Fruit fly (Drosophila melanogaster): ENCODE data around the gene dtn.

The dtn gene

dm6 chrX:6264456-6264855 is 39.0 kb downstream of the dtn start:
- no peak for TF ChIP-seq CG13204 (GFP tag; optimal IDR thresholded peaks at IDR 0.05)

- peak; percentile 86 for TF ChIP-seq CG15710 (tag; optimal IDR thresholded peaks at IDR 0.05)
- no peak for TF ChIP-seq EcR (GFP tag; optimal IDR thresholded peaks at IDR 0.05)
- peak; percentile 52 for TF ChIP-seq CG13204 (GFP tag; optimal IDR thresholded peaks at IDR 0.05)
- TF ChIP-seq CG34367 (tag; optimal IDR thresholded peaks at IDR 0.05), result peak; percentile 84
- peak; percentile 95 for TF ChIP-seq CG32121 (GFP tag; IDR thresholded peaks at IDR 0.05)
- peak; percentile 85 for TF ChIP-seq Snoo (tag; optimal IDR thresholded peaks at IDR 0.05)
- peak; percentile 75; the same call in 1 of the 2 replicates for TF ChIP-seq rn (GFP tag; IDR thresholded peaks at IDR 0.05)
- peak; percentile 85 for TF ChIP-seq CG12605 (GFP tag; IDR thresholded peaks at IDR 0.05)
- TF ChIP-seq CG17806 (tag; optimal IDR thresholded peaks at IDR 0.05), result peak; percentile 84
- TF ChIP-seq gl (tag; optimal IDR thresholded peaks at IDR 0.05), result peak; percentile 59
- peak; percentile 88 for TF ChIP-seq CG8159 (tag; optimal IDR thresholded peaks at IDR 0.05)
- peak; percentile 96 for TF ChIP-seq fd96Ca (GFP tag; IDR thresholded peaks at IDR 0.05)
- TF ChIP-seq Ets98B (GFP tag; IDR thresholded peaks at IDR 0.05), result peak; percentile 88
- peak; percentile 96 for TF ChIP-seq Pif1A (GFP tag; optimal IDR thresholded peaks at IDR 0.05)
- TF ChIP-seq CG14655 (GFP tag; optimal IDR thresholded peaks at IDR 0.05), result peak; percentile 93
- peak; percentile 91 for TF ChIP-seq Pif1B (GFP tag; optimal IDR thresholded peaks at IDR 0.05)
- peak; percentile 92 for TF ChIP-seq CG4496 (GFP tag; IDR thresholded peaks at IDR 0.05)
- peak; percentile 89 for TF ChIP-seq CG9948 (tag; optimal IDR thresholded peaks at IDR 0.05)
- no peak for TF ChIP-seq D1 (tag; optimal IDR thresholded peaks at IDR 0.05)
- peak; percentile 89 for TF ChIP-seq CG8301 (tag; optimal IDR thresholded peaks at IDR 0.05)
- TF ChIP-seq CG10348 (GFP tag; IDR thresholded peaks at IDR 0.05), result peak; percentile 82
These were observed 40.0 kb downstream of the dtn start for dm6 chrX:6265456-6265877.

dm6 chrX:6266092-6266491 is 40.6 kb downstream of the dtn start:
- no peak for TF ChIP-seq EcR (GFP tag; optimal IDR thresholded peaks at IDR 0.05)
- peak; percentile 31; the same call in 1 of the 3 replicates for TF ChIP-seq CG4496 (GFP tag; IDR thresholded peaks at IDR 0.05)

- TF ChIP-seq fd96Ca (GFP tag; IDR thresholded peaks at IDR 0.05) (peak; percentile 74; the same call in 2 of the 3 replicates), rn (GFP tag; IDR thresholded peaks at IDR 0.05) (0 out of 2 replicates have a peak, but pooled peaks have one; percentile 31), CG34367 (tag; optimal IDR thresholded peaks at IDR 0.05) (peak; percentile 28), CG10348 (GFP tag; IDR thresholded peaks at IDR 0.05) (no peak), CG9948 (tag; optimal IDR thresholded peaks at IDR 0.05) (peak; percentile 8), D1 (tag; optimal IDR thresholded peaks at IDR 0.05) (no peak), Snoo (tag; optimal IDR thresholded peaks at IDR 0.05) (peak; percentile 7), CG8301 (tag; optimal IDR thresholded peaks at IDR 0.05) (peak; percentile 39), Ets98B (GFP tag; IDR thresholded peaks at IDR 0.05) (peak; percentile 65), CG8159 (tag; optimal IDR thresholded peaks at IDR 0.05) (peak; percentile 63), CG13204 (GFP tag; optimal IDR thresholded peaks at IDR 0.05) (no peak), CG15710 (tag; optimal IDR thresholded peaks at IDR 0.05) (peak; percentile 43), CG32121 (GFP tag; IDR thresholded peaks at IDR 0.05) (peak; percentile 64), EcR (GFP tag; optimal IDR thresholded peaks at IDR 0.05) (no peak), gl (tag; optimal IDR thresholded peaks at IDR 0.05) (no peak), CG4496 (GFP tag; IDR thresholded peaks at IDR 0.05) (peak; percentile 82), CG12605 (GFP tag; IDR thresholded peaks at IDR 0.05) (no peak), CG17806 (tag; optimal IDR thresholded peaks at IDR 0.05) (peak; percentile 28), CG14655 (GFP tag; optimal IDR thresholded peaks at IDR 0.05) (no peak)
These were observed 41.8 kb downstream of the dtn start, which contains the start of gene schlank for dm6 chrX:6267187-6267711. schlank (minus strand) TSS chrX:6267228.

dm6 chrX:6267745-6268582 is 42.5 kb downstream of the dtn start, which contains the start of gene Spt6:
Spt6 (plus strand) TSS chrX:6267797.
- peak; percentile 9 for TF ChIP-seq EcR (GFP tag; optimal IDR thresholded peaks at IDR 0.05)
- TF ChIP-seq D1 (tag; optimal IDR thresholded peaks at IDR 0.05), result no peak

dm6 chrX:6276590-6276989 is 51.1 kb downstream of the dtn start, which contains the start of gene CG3566:
CG3566 (minus strand) TSS chrX:6276724.
- TF ChIP-seq D1 (tag; optimal IDR thresholded peaks at IDR 0.05) (no peak), Ets98B (GFP tag; IDR thresholded peaks at IDR 0.05) (no peak; the same call in 1 of the 2 replicates), CG10348 (GFP tag; IDR thresholded peaks at IDR 0.05) (no peak), EcR (GFP tag; optimal IDR thresholded peaks at IDR 0.05) (no peak), CG13204 (GFP tag; optimal IDR thresholded peaks at IDR 0.05) (no peak), Pif1A (GFP tag; optimal IDR thresholded peaks at IDR 0.05) (no peak)

Measured in whole organism, pupa.